Worm (Caenorhabditis elegans) whole organism, late embryonic: Measurements from ENCODE around the gene T07F10.3.

ENCODE experiments used
- F13H6.1 ChIP-seq: sonication (generic microtip); optimal IDR thresholded peaks from 2 replicates; lab custom pipeline; 2016; ENCODE audit warnings: missing genetic modification characterization, missing compliant biosample characterization
- dve-1 ChIP-seq: sonication (generic microtip); optimal IDR thresholded peaks from 2 replicates; lab custom pipeline; 2017; ENCODE audit warnings: antibody characterized with exemption, mild to moderate bottlenecking, missing genetic modification characterization, missing compliant biosample characterization
- fax-1 ChIP-seq: sonication (generic microtip); optimal IDR thresholded peaks from 2 replicates; lab custom pipeline; 2016; ENCODE audit warnings: missing genotype, missing genetic modification characterization, missing compliant biosample characterization
- nfya-1 ChIP-seq: sonication (generic microtip); optimal IDR thresholded peaks from 2 replicates; lab custom pipeline; 2017; ENCODE audit warnings: missing genetic modification characterization, mild to moderate bottlenecking, missing compliant biosample characterization, antibody characterized with exemption, moderate library complexity
- npax-4 ChIP-seq: sonication (generic microtip); optimal IDR thresholded peaks from 2 replicates; lab custom pipeline; 2016; ENCODE audit warnings: missing genetic modification characterization, missing compliant biosample characterization
- tbx-7 ChIP-seq: sonication (generic microtip); optimal IDR thresholded peaks from 2 replicates; lab custom pipeline; 2016; ENCODE audit warnings: missing genotype, missing genetic modification characterization, missing compliant biosample characterization
- unc-3 ChIP-seq, 2 experiments: fragments of 200-800 bp in 1 of 2; sonication (Bioruptor generic) in 1 of 2; sonication (generic microtip) in 1 of 2; conservative IDR thresholded peaks in 1 of 2; optimal IDR thresholded peaks in 1 of 2; 2 replicates each; pipeline versions ENCODE4 v1.3.6 to Lab custom; 2016 to 2022; ENCODE audit warnings: missing compliant biosample characterization in 2 of 2, missing genetic modification characterization in 2 of 2, missing genetic modification reagents in 1 of 2
- unc-86 ChIP-seq: sonication (generic microtip); optimal IDR thresholded peaks from 2 replicates; lab custom pipeline; 2016; ENCODE audit warnings: missing genetic modification characterization, missing compliant biosample characterization

ce11 chrV:12827219-12827618 lies 42.6 kb downstream of the T07F10.3 start, which contains the start of gene ugt-15:
- no peak for TF ChIP-seq dve-1
- no peak for TF ChIP-seq F13H6.1 (tag; lab: Kevin White, UChicago)
- no peak for TF ChIP-seq fax-1 (tag; lab: Kevin White, UChicago)
- no peak for TF ChIP-seq unc-86 (tag; lab: Kevin White, UChicago)
- TF ChIP-seq nfya-1 (tag; lab: Kevin White, UChicago) = no peak
- no peak for TF ChIP-seq unc-3 (GFP tag; conservative IDR thresholded peaks at IDR 0.05; lab: Robert Waterston, UW)
- TF ChIP-seq unc-3 (tag; optimal IDR thresholded peaks at IDR 0.05; lab: Kevin White, UChicago) = no peak
- no peak for TF ChIP-seq tbx-7 (tag; lab: Kevin White, UChicago)
- TF ChIP-seq npax-4 (tag; lab: Kevin White, UChicago) = no peak
